Worm (Caenorhabditis elegans): ENCODE measurements around the gene R102.1.
"Not testable (repeated sequence)": the region's sequence is repeated elsewhere in the genome, so short reads cannot be mapped to it uniquely, and the experiment has no call there.

R102.1 gene

ce11 chrIV:10685758-10686157, at the start of gene R102.1, which contains the start of gene K08C7.6:
Gene R102.1 (plus strand): TSS chrIV:10686048.
Gene K08C7.6 (minus strand): TSS chrIV:10685858.
- peak; percentile 64 for TF ChIP-seq lin-14 (GFP tag; optimal IDR thresholded peaks at IDR 0.05)
- no peak for TF ChIP-seq xbp-1 (tag; optimal IDR thresholded peaks at IDR 0.05)

ce11 chrIV:10636649-10637048, 49.2 kb upstream of the R102.1 start, which contains the start of gene F56C4.1:
Gene F56C4.1 (plus strand): TSS chrIV:10636949.
- TF ChIP-seq hpl-2 (GFP tag; optimal IDR thresholded peaks at IDR 0.05) (no peak), efl-1 (optimal IDR thresholded peaks at IDR 0.05) (no peak), efl-1 (GFP tag; optimal IDR thresholded peaks at IDR 0.05 in 1 of 2) (no peak), fkh-4 (tag; optimal IDR thresholded peaks at IDR 0.05; ENCODE audit: borderline replicate concordance) (no peak), mdl-1 (tag; optimal IDR thresholded peaks at IDR 0.05) (no peak), nhr-12 (tag; optimal IDR thresholded peaks at IDR 0.05) (no peak), ztf-4 (tag; optimal IDR thresholded peaks at IDR 0.05) (no peak), tbx-2 (tag; optimal IDR thresholded peaks at IDR 0.05) (no peak), ces-1 (GFP tag; optimal IDR thresholded peaks at IDR 0.05) (no peak)

- TF ChIP-seq lin-13 (GFP tag; optimal IDR thresholded peaks at IDR 0.05) (no peak), ets-5 (GFP tag; IDR thresholded peaks at IDR 0.05) (no peak), mdl-1 (tag; optimal IDR thresholded peaks at IDR 0.05) (no peak), snu-23 (GFP tag; optimal IDR thresholded peaks at IDR 0.05) (no peak), fkh-4 (tag; optimal IDR thresholded peaks at IDR 0.05; ENCODE audit: borderline replicate concordance) (no peak), F16B12.6 (tag; optimal IDR thresholded peaks at IDR 0.05) (no peak), fos-1 (tag; optimal IDR thresholded peaks at IDR 0.05) (no peak), ceh-90 (tag; optimal IDR thresholded peaks at IDR 0.05) (no peak)
Measured at ce11 chrIV:10638977-10639376, 46.9 kb upstream of the R102.1 start, which contains the start of gene F56C4.2. Gene F56C4.2 (plus strand): TSS chrIV:10639277.

ce11 chrIV:10654047-10654446, 31.8 kb upstream of the R102.1 start, which contains the start of gene glb-19:
Gene glb-19 (minus strand): TSS chrIV:10654147.
- not testable (repeated sequence) for TF ChIP-seq jun-1, unc-30, lin-39 (tag; optimal IDR thresholded peaks at IDR 0.05)

ce11 chrIV:10656770-10657323, 29.0 kb upstream of the R102.1 start, which contains the start of gene K08C7.1:
Gene K08C7.1 (plus strand): TSS chrIV:10656812.
- TF ChIP-seq elt-2 (tag; optimal IDR thresholded peaks at IDR 0.05) = peak; percentile 45
- no peak for TF ChIP-seq ces-1 (GFP tag; optimal IDR thresholded peaks at IDR 0.05)

ce11 chrIV:10661072-10661471, 24.8 kb upstream of the R102.1 start:
- TF ChIP-seq blmp-1 (tag; optimal IDR thresholded peaks at IDR 0.05) = no peak
- no peak for TF ChIP-seq nhr-28 (tag; optimal IDR thresholded peaks at IDR 0.05)
- TF ChIP-seq C04F5.9 (tag; optimal IDR thresholded peaks at IDR 0.05) = no peak
- TF ChIP-seq ceh-8 (GFP tag; optimal IDR thresholded peaks at IDR 0.05) = no peak
- TF ChIP-seq alr-1 (tag; optimal IDR thresholded peaks at IDR 0.05; ENCODE audit: borderline replicate concordance) = no peak
- TF ChIP-seq skn-1 (tag; optimal IDR thresholded peaks at IDR 0.05) = no peak
- TF ChIP-seq efl-3 (GFP tag; optimal IDR thresholded peaks at IDR 0.05) = no peak
- no peak for TF ChIP-seq snpc-4 (tag; optimal IDR thresholded peaks at IDR 0.05)
- no peak for TF ChIP-seq ceh-90 (tag; optimal IDR thresholded peaks at IDR 0.05)
- TF ChIP-seq ces-1 (GFP tag; optimal IDR thresholded peaks at IDR 0.05) = no peak
- no peak for TF ChIP-seq nhr-77 (tag; optimal IDR thresholded peaks at IDR 0.05)
- TF ChIP-seq C16A3.4 (tag; optimal IDR thresholded peaks at IDR 0.05) = no peak
- TF ChIP-seq ceh-63 (GFP tag; optimal IDR thresholded peaks at IDR 0.05) = no peak
- no peak for TF ChIP-seq ztf-4 (tag; optimal IDR thresholded peaks at IDR 0.05)

Data from whole organism, L1 larva.